Worm (Caenorhabditis elegans) whole organism, L1 larva: ENCODE results near the gene mltn-10.
A peak's percentile ranks its signal among the peaks of the same experiment; 100 is the strongest.

Source experiments
- C16A3.4 ChIP-seq: fragments of 150-350 bp; optimal IDR thresholded peaks from 2 replicates; lab custom pipeline; 2014; ENCODE audit warnings: missing biosample characterization, missing genetic modification characterization
- C34B4.2 ChIP-seq: sonication (generic microtip); optimal IDR thresholded peaks from 2 replicates; lab custom pipeline; 2017; ENCODE audit warnings: mild to moderate bottlenecking, missing genetic modification characterization, missing compliant biosample characterization
- Y116A8C.19 ChIP-seq: sonication (generic microtip); optimal IDR thresholded peaks from 2 replicates; lab custom pipeline; 2016; ENCODE audit warnings: missing compliant biosample characterization, missing genetic modification characterization, borderline replicate concordance
- aly-2 ChIP-seq: fragments of 150-350 bp; optimal IDR thresholded peaks from 2 replicates; lab custom pipeline; 2014; ENCODE audit warnings: missing biosample characterization, missing genetic modification characterization
- ceh-8 ChIP-seq: fragments of 200-800 bp; sonication (Bioruptor generic); optimal IDR thresholded peaks from 2 replicates; lab custom pipeline; 2018; ENCODE audit warnings: mild to moderate bottlenecking, missing genetic modification characterization, moderate library complexity, missing compliant biosample characterization
- ceh-82 ChIP-seq, 3 experiments: fragments of 150-350 bp in 1 of 3; sonication (generic microtip) in 2 of 3; optimal IDR thresholded peaks; 2 replicates each; lab custom pipeline; 2014 to 2017; ENCODE audit warnings: missing biosample characterization in 3 of 3, missing genetic modification characterization in 3 of 3
- ces-1 ChIP-seq: fragments of 150-350 bp; optimal IDR thresholded peaks from 2 replicates; lab custom pipeline; 2014; ENCODE audit warnings: missing biosample characterization, missing genetic modification reagents, missing genetic modification characterization
- dsc-1 ChIP-seq: sonication (generic microtip); optimal IDR thresholded peaks from 2 replicates; lab custom pipeline; 2016; ENCODE audit warnings: mild to moderate bottlenecking, missing genetic modification characterization, missing compliant biosample characterization
- efl-1 ChIP-seq, 4 experiments: fragments of 150-350 bp; optimal IDR thresholded peaks in 3 of 4; peaks in 1 of 4; 1 replicate in 1 of 4; 2 replicates in 3 of 4; lab custom pipeline; 2014; ENCODE audit warnings: missing biosample characterization in 2 of 4, missing genetic modification characterization in 2 of 4, missing genetic modification reagents in 2 of 4
- efl-3 ChIP-seq: fragments of 200-800 bp; sonication (Bioruptor generic); optimal IDR thresholded peaks from 2 replicates; lab custom pipeline; 2018; ENCODE audit warnings: mild to moderate bottlenecking, missing genetic modification characterization, missing compliant biosample characterization
- egl-13 ChIP-seq: sonication (generic microtip); optimal IDR thresholded peaks from 2 replicates; lab custom pipeline; 2016; ENCODE audit warnings: missing genotype, missing genetic modification reagents, missing genetic modification characterization, missing compliant biosample characterization
- elt-2 ChIP-seq: sonication (generic microtip); optimal IDR thresholded peaks from 2 replicates; lab custom pipeline; 2016; ENCODE audit warnings: missing genetic modification characterization, mild to moderate bottlenecking, inconsistent platforms, missing compliant biosample characterization, missing genetic modification reagents
- elt-3 ChIP-seq, 6 experiments: fragments of 150-350 bp in 1 of 6; sonication (generic microtip); optimal IDR thresholded peaks; 2 replicates each; lab custom pipeline; 2017 to 2018; ENCODE audit warnings: missing biosample characterization in 6 of 6, missing genetic modification characterization in 6 of 6, inconsistent platforms in 1 of 6
- fkh-10 ChIP-seq: sonication (generic microtip); optimal IDR thresholded peaks from 2 replicates; lab custom pipeline; 2017; ENCODE audit warnings: missing biosample characterization, missing genetic modification reagents, missing genetic modification characterization
- fos-1 ChIP-seq: fragments of 150-350 bp; optimal IDR thresholded peaks from 2 replicates; lab custom pipeline; 2014; ENCODE audit warnings: missing biosample characterization, missing genetic modification characterization
- hlh-17 ChIP-seq: fragments of 200-800 bp; sonication (Bioruptor generic); optimal IDR thresholded peaks from 2 replicates; lab custom pipeline; 2018; ENCODE audit warnings: missing genetic modification characterization, mild to moderate bottlenecking, missing compliant biosample characterization, moderate library complexity, borderline replicate concordance
- hlh-4 ChIP-seq: sonication (generic microtip); optimal IDR thresholded peaks from 2 replicates; lab custom pipeline; 2016; ENCODE audit warnings: mild to moderate bottlenecking, missing genetic modification characterization, missing compliant biosample characterization
- hpl-2 ChIP-seq: fragments of 150-350 bp; optimal IDR thresholded peaks from 2 replicates; lab custom pipeline; 2014; ENCODE audit warnings: missing biosample characterization, missing genetic modification reagents, missing genetic modification characterization
- irx-1 ChIP-seq: sonication (generic microtip); optimal IDR thresholded peaks from 2 replicates; lab custom pipeline; 2016; ENCODE audit warnings: missing genetic modification characterization, missing compliant biosample characterization
- isw-1 ChIP-seq: fragments of 200-800 bp; sonication (Bioruptor generic); IDR thresholded peaks from 2 replicates; pipeline ENCODE4 v1.3.6; 2022; ENCODE audit warnings: missing genetic modification characterization, missing compliant biosample characterization
- lin-13 ChIP-seq: fragments of 150-350 bp; optimal IDR thresholded peaks from 2 replicates; lab custom pipeline; 2014; ENCODE audit warnings: missing biosample characterization, missing genetic modification reagents, missing genetic modification characterization
- lin-39 ChIP-seq: fragments of 150-350 bp; optimal IDR thresholded peaks from 2 replicates; lab custom pipeline; 2014; ENCODE audit warnings: missing biosample characterization, missing genetic modification reagents, missing genetic modification characterization
- lir-3 ChIP-seq: sonication (generic microtip); optimal IDR thresholded peaks from 2 replicates; lab custom pipeline; 2016; ENCODE audit warnings: mild to moderate bottlenecking, missing genetic modification characterization, moderate library complexity, missing compliant biosample characterization; ENCODE audit not compliant: poor library complexity
- nhr-11 ChIP-seq: fragments of 150-350 bp; optimal IDR thresholded peaks from 2 replicates; lab custom pipeline; 2014; ENCODE audit warnings: missing biosample characterization, missing genetic modification characterization
- nhr-12 ChIP-seq: sonication (generic microtip); optimal IDR thresholded peaks from 2 replicates; lab custom pipeline; 2017; ENCODE audit warnings: missing biosample characterization, missing genetic modification characterization
- nhr-237 ChIP-seq: fragments of 150-350 bp; optimal IDR thresholded peaks from 2 replicates; lab custom pipeline; 2014; ENCODE audit warnings: missing biosample characterization, missing genetic modification characterization
- nhr-71 ChIP-seq: sonication (generic microtip); optimal IDR thresholded peaks from 2 replicates; lab custom pipeline; 2016; ENCODE audit warnings: mild to moderate bottlenecking, missing genetic modification characterization, moderate library complexity, missing compliant biosample characterization
- nhr-84 ChIP-seq: sonication (generic microtip); optimal IDR thresholded peaks from 2 replicates; lab custom pipeline; 2017; ENCODE audit warnings: missing biosample characterization, missing genetic modification characterization
- nhr-85 ChIP-seq: sonication (generic microtip); peaks from one replicate; lab custom pipeline; 2016; ENCODE audit warnings: missing genetic modification characterization, inconsistent platforms, missing compliant biosample characterization
- nhr-90 ChIP-seq: sonication (generic microtip); optimal IDR thresholded peaks from 2 replicates; lab custom pipeline; 2016; ENCODE audit warnings: mild to moderate bottlenecking, missing genetic modification characterization, missing compliant biosample characterization; ENCODE audit not compliant: poor library complexity
- pax-3 ChIP-seq: fragments of 200-800 bp; sonication (Bioruptor generic); optimal IDR thresholded peaks from 2 replicates; lab custom pipeline; 2018; ENCODE audit warnings: mild to moderate bottlenecking, missing genetic modification characterization, moderate library complexity, missing compliant biosample characterization
- rnt-1 ChIP-seq: sonication (generic microtip); optimal IDR thresholded peaks from 2 replicates; lab custom pipeline; 2016; ENCODE audit warnings: mild to moderate bottlenecking, missing genetic modification characterization, moderate library complexity, missing compliant biosample characterization
- skn-1 ChIP-seq: fragments of 150-350 bp; optimal IDR thresholded peaks from 2 replicates; lab custom pipeline; 2014; ENCODE audit warnings: missing biosample characterization, missing genetic modification characterization
- snpc-4 ChIP-seq: fragments of 150-350 bp; optimal IDR thresholded peaks from 2 replicates; lab custom pipeline; 2014; ENCODE audit warnings: missing biosample characterization, missing genetic modification characterization
- snu-23 ChIP-seq: sonication (generic microtip); optimal IDR thresholded peaks from 2 replicates; lab custom pipeline; 2016; ENCODE audit warnings: missing genetic modification characterization, missing compliant biosample characterization
- sox-4 ChIP-seq: sonication (generic microtip); optimal IDR thresholded peaks from 2 replicates; lab custom pipeline; 2016; ENCODE audit warnings: missing genetic modification characterization, missing compliant biosample characterization
- sptf-1 ChIP-seq: fragments of 150-350 bp; optimal IDR thresholded peaks from 2 replicates; lab custom pipeline; 2014; ENCODE audit warnings: missing biosample characterization, missing genetic modification characterization
- sup-37 ChIP-seq: fragments of 200-800 bp; sonication (Bioruptor generic); optimal IDR thresholded peaks from 2 replicates; lab custom pipeline; 2018; ENCODE audit warnings: mild to moderate bottlenecking, missing genetic modification characterization, missing compliant biosample characterization
- swsn-7 ChIP-seq: sonication (generic microtip); optimal IDR thresholded peaks from 2 replicates; lab custom pipeline; 2016; ENCODE audit warnings: missing genetic modification characterization, missing compliant biosample characterization
- tbx-2 ChIP-seq: sonication (generic microtip); optimal IDR thresholded peaks from 2 replicates; lab custom pipeline; 2016; ENCODE audit warnings: missing genetic modification characterization, missing compliant biosample characterization
- tlp-1 ChIP-seq: fragments of 150-350 bp; optimal IDR thresholded peaks from 2 replicates; lab custom pipeline; 2014; ENCODE audit warnings: missing biosample characterization, missing genetic modification characterization
- unc-130 ChIP-seq: fragments of 150-350 bp; optimal IDR thresholded peaks from 2 replicates; lab custom pipeline; 2017; ENCODE audit warnings: missing biosample characterization, missing genetic modification characterization, inconsistent platforms
- unc-62 ChIP-seq: fragments of 150-350 bp; optimal IDR thresholded peaks from 2 replicates; lab custom pipeline; 2014; ENCODE audit warnings: missing biosample characterization, missing genetic modification reagents, missing genetic modification characterization
- unc-86 ChIP-seq: sonication (generic microtip); optimal IDR thresholded peaks from 2 replicates; lab custom pipeline; 2016; ENCODE audit warnings: missing genetic modification characterization, missing compliant biosample characterization
- unc-98 ChIP-seq: fragments of 200-800 bp; sonication (Bioruptor generic); IDR thresholded peaks from 2 replicates; pipeline ENCODE4 v1.3.6; 2022; ENCODE audit warnings: missing genetic modification characterization, missing compliant biosample characterization
- xbp-1 ChIP-seq: sonication (generic microtip); optimal IDR thresholded peaks from 2 replicates; lab custom pipeline; 2016; ENCODE audit warnings: missing genetic modification characterization, missing compliant biosample characterization
- zag-1 ChIP-seq: fragments of 150-350 bp; optimal IDR thresholded peaks from 2 replicates; lab custom pipeline; 2014; ENCODE audit warnings: missing biosample characterization, missing genetic modification characterization
- zip-4 ChIP-seq: fragments of 200-800 bp; sonication (Bioruptor generic); optimal IDR thresholded peaks from 2 replicates; lab custom pipeline; 2018; ENCODE audit warnings: mild to moderate bottlenecking, missing genetic modification characterization, moderate library complexity, missing compliant biosample characterization
- ztf-11 ChIP-seq, 2 experiments: sonication (generic microtip); optimal IDR thresholded peaks; 2 replicates each; lab custom pipeline; 2016 to 2017; ENCODE audit warnings: missing genetic modification characterization in 2 of 2, missing biosample characterization in 1 of 2, missing compliant biosample characterization in 1 of 2
- ztf-4 ChIP-seq: fragments of 150-350 bp; optimal IDR thresholded peaks from 2 replicates; lab custom pipeline; 2014; ENCODE audit warnings: missing biosample characterization, missing genetic modification characterization

mltn-10 gene

ce11 chrII:14597788-14598187, 25.1 kb upstream of the mltn-10 start:
- TF ChIP-seq isw-1 (GFP tag; lab: Robert Waterston, UW) (no peak), Y116A8C.19 (no peak), snpc-4 (tag; lab: Kevin White, UChicago) (no peak), elt-3 (tag; optimal IDR thresholded peaks at IDR 0.05; lab: Kevin White, UChicago) (peak; percentile 37 to 97 (median 69)), sptf-1 (tag; lab: Kevin White, UChicago) (no peak), lin-13 (GFP tag; lab: Kevin White, UChicago) (no peak), fos-1 (tag; lab: Kevin White, UChicago) (no peak), lir-3 (tag; lab: Kevin White, UChicago) (no peak), nhr-85 (tag; lab: Kevin White, UChicago) (peak; percentile 44), aly-2 (no peak), swsn-7 (tag; lab: Kevin White, UChicago) (no peak)

DNA sequence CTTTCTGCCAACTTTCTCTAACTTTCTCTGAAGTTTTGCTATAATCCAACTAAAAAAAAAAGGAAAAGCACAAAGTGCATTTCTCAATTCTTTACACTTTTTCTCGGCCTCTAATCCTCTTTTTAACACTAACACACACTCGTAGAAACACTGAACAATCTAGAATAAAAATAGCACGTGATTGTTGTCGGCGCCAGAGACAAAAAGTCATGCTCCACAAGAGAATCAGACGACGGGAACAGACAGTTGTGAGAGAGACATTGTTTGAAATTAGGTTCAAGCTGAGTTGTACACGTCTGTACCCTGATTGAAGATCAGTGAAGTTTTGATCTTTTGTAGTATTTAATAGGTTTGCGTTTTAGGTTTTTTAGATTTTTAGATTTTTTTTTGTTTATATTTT, 24.5 kb upstream of the mltn-10 start:
- TF ChIP-seq unc-130 (tag; lab: Kevin White, UChicago) (peak; percentile 61), efl-1 (optimal IDR thresholded peaks at IDR 0.05; lab: Kevin White, UChicago) (peak; percentile 32 to 51), efl-1 (GFP tag; optimal IDR thresholded peaks at IDR 0.05 in 1 of 2; lab: Kevin White, UChicago) (peak; percentile 42 to 92), unc-86 (tag; lab: Kevin White, UChicago) (no peak), nhr-84 (tag; lab: Kevin White, UChicago) (no peak), tlp-1 (no peak), sup-37 (GFP tag; lab: Kevin White, UChicago) (peak; percentile 44), ztf-11 (tag; optimal IDR thresholded peaks at IDR 0.05; lab: Kevin White, UChicago) (no peak), rnt-1 (peak; percentile 82), hlh-17 (no peak), irx-1 (tag; lab: Kevin White, UChicago) (peak; percentile 17), ces-1 (no peak), unc-98 (GFP tag; lab: Robert Waterston, UW) (no peak), nhr-90 (tag; lab: Kevin White, UChicago) (peak; percentile 66), C34B4.2 (no peak), swsn-7 (tag; lab: Kevin White, UChicago) (peak; percentile 69), aly-2 (no peak), skn-1 (peak; percentile 54), xbp-1 (tag; lab: Kevin White, UChicago) (peak; percentile 57), hpl-2 (no peak), efl-3 (no peak), sox-4 (tag; lab: Kevin White, UChicago) (no peak), C16A3.4 (tag; lab: Kevin White, UChicago) (peak; percentile 19), fos-1 (tag; lab: Kevin White, UChicago) (no peak), sptf-1 (tag; lab: Kevin White, UChicago) (no peak), nhr-11 (tag; lab: Kevin White, UChicago) (peak; percentile 73), hlh-4 (tag; lab: Kevin White, UChicago) (no peak), snpc-4 (tag; lab: Kevin White, UChicago) (peak; percentile 59), pax-3 (no peak), fkh-10 (GFP tag; lab: Kevin White, UChicago) (no peak), ceh-82 (tag; optimal IDR thresholded peaks at IDR 0.05; lab: Kevin White, UChicago) (no peak), egl-13 (tag; lab: Kevin White, UChicago) (no peak), zip-4 (GFP tag; lab: Kevin White, UChicago) (no peak), lin-39 (tag; lab: Kevin White, UChicago) (no peak), Y116A8C.19 (no peak), zag-1 (no peak), ztf-4 (tag; lab: Kevin White, UChicago) (peak; percentile 69), isw-1 (GFP tag; lab: Robert Waterston, UW) (no peak; the same call in 1 of the 2 replicates), ceh-8 (GFP tag; lab: Kevin White, UChicago) (no peak), nhr-71 (tag; lab: Kevin White, UChicago) (peak; percentile 95), tbx-2 (tag; lab: Kevin White, UChicago) (peak; percentile 52), snu-23 (GFP tag; lab: Kevin White, UChicago) (peak; percentile 87), elt-2 (tag; lab: Kevin White, UChicago) (peak; percentile 77), nhr-12 (tag; lab: Kevin White, UChicago) (no peak), unc-62 (no peak), dsc-1 (tag; lab: Kevin White, UChicago) (peak; percentile 59), nhr-237 (tag; lab: Kevin White, UChicago) (no peak)
